Worm (Caenorhabditis elegans): ENCODE measurements around the gene ZK1127.12.

DNA sequence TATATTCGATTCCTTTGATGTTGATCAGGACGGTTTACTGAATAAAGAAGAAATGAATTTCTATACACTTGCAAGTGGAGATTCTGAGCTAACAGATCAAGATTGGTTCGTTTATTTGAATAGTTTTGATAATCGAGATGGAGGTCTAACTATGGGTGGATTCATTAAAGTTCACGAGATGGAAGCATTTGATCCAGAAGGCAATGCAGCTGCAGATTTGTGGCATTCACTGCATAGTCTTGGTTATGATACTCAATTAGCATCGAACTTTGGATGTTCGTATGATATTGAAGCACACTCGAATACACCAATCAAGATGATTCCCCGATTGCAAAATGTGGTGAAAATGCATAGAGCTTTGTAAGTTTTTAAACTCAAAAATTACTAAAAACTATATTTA lies 44.1 kb downstream of the ZK1127.12 start:
- TF ChIP-seq fkh-10 (GFP tag; optimal IDR thresholded peaks at IDR 0.05) (no peak), unc-130 (GFP tag; optimal IDR thresholded peaks at IDR 0.05) (no peak), ceh-28 (tag; optimal IDR thresholded peaks at IDR 0.05) (no peak), Y5F2A.4 (GFP tag; optimal IDR thresholded peaks at IDR 0.05) (no peak), nhr-28 (tag; optimal IDR thresholded peaks at IDR 0.05) (no peak), Y48G9A.11 (GFP tag; IDR thresholded peaks at IDR 0.05) (no peak), arid-1 (GFP tag; conservative IDR thresholded peaks at IDR 0.05) (no peak), cey-2 (tag; optimal IDR thresholded peaks at IDR 0.05; ENCODE audit: borderline replicate concordance, insufficient read depth) (no peak), nhr-77 (tag; optimal IDR thresholded peaks at IDR 0.05) (no peak), ama-1 (optimal IDR thresholded peaks at IDR 0.05) (no peak)

All from whole organism, L4 larva.